Worm (Caenorhabditis elegans): Measurements from ENCODE around the gene pitr-2.

DNA sequence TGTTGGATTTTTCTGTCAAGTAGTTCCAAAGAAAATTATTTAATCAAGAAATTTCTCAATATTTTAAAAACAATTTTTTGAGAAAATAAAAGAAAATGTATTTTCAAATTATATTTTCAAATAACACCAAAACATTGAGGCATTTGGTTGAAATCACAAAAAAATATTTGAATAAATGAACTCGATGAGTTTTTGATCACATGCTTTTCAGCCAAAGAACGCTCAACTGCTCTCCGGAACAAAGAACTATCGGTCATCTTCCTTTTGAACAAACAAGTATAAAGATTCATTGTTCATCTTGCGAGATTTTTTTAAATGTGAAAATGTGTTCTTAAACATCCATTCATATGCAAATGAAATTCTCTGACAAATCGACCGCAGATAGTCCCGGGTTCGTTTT lies 42.5 kb downstream of the pitr-2 start:
- no peak for TF ChIP-seq snpc-4 (tag; optimal IDR thresholded peaks at IDR 0.05)
- TF ChIP-seq ceh-82 (tag; optimal IDR thresholded peaks at IDR 0.05): no peak
- TF ChIP-seq mbf-1 (tag; optimal IDR thresholded peaks at IDR 0.05): no peak
- no peak for TF ChIP-seq mdl-1 (tag; optimal IDR thresholded peaks at IDR 0.05)
- TF ChIP-seq nhr-237 (tag; optimal IDR thresholded peaks at IDR 0.05): no peak
- no peak for TF ChIP-seq ztf-11 (tag; optimal IDR thresholded peaks at IDR 0.05)
- no peak for TF ChIP-seq skn-1 (tag; optimal IDR thresholded peaks at IDR 0.05)
- no peak for TF ChIP-seq ama-1 (optimal IDR thresholded peaks at IDR 0.05)
- no peak for TF ChIP-seq unc-62 (GFP tag; optimal IDR thresholded peaks at IDR 0.05)
- TF ChIP-seq egl-27 (tag; optimal IDR thresholded peaks at IDR 0.05): no peak
- no peak for TF ChIP-seq zag-1 (tag; optimal IDR thresholded peaks at IDR 0.05)
- TF ChIP-seq nhr-12 (tag; optimal IDR thresholded peaks at IDR 0.05): no peak

Data from whole organism, L2 larva.